Worm (Caenorhabditis elegans) whole organism, L2 larva: ENCODE results near the gene sru-37.

Source experiments
- C34F6.9 ChIP-seq: fragments of 150-350 bp; optimal IDR thresholded peaks from 2 replicates; lab custom pipeline; 2014; ENCODE audit warnings: missing biosample characterization, missing genetic modification characterization
- F13H6.1 ChIP-seq: sonication (generic microtip); optimal IDR thresholded peaks from 2 replicates; lab custom pipeline; 2016; ENCODE audit warnings: missing genetic modification characterization, missing compliant biosample characterization
- ZK546.5 ChIP-seq: sonication (generic microtip); optimal IDR thresholded peaks from 2 replicates; lab custom pipeline; 2017; ENCODE audit warnings: missing biosample characterization, missing genetic modification characterization
- alr-1 ChIP-seq: fragments of 150-350 bp; optimal IDR thresholded peaks from 2 replicates; lab custom pipeline; 2014; ENCODE audit warnings: missing biosample characterization, missing genetic modification characterization
- ama-1 ChIP-seq: fragments of 150-350 bp; optimal IDR thresholded peaks from 2 replicates; lab custom pipeline; 2018; ENCODE audit warnings: inconsistent platforms
- ceh-82 ChIP-seq: fragments of 150-350 bp; optimal IDR thresholded peaks from 2 replicates; lab custom pipeline; 2014; ENCODE audit warnings: missing biosample characterization, missing genetic modification characterization
- dmd-4 ChIP-seq: sonication (generic microtip); optimal IDR thresholded peaks from 2 replicates; lab custom pipeline; 2017; ENCODE audit warnings: missing biosample characterization, missing genetic modification characterization
- egl-27 ChIP-seq: sonication (generic microtip); optimal IDR thresholded peaks from 3 replicates; lab custom pipeline; 2017; ENCODE audit warnings: missing biosample characterization, missing genetic modification reagents, missing genetic modification characterization
- elt-1 ChIP-seq: fragments of 150-350 bp; optimal IDR thresholded peaks from 2 replicates; lab custom pipeline; 2014; ENCODE audit warnings: missing biosample characterization, missing genetic modification characterization
- lin-13 ChIP-seq: fragments of 150-350 bp; optimal IDR thresholded peaks from 2 replicates; lab custom pipeline; 2014; ENCODE audit warnings: missing biosample characterization, missing genetic modification reagents, missing genetic modification characterization
- lsy-2 ChIP-seq, 2 experiments: fragments of 150-350 bp in 1 of 2; sonication (generic microtip) in 1 of 2; optimal IDR thresholded peaks; 2 replicates each; lab custom pipeline; 2014 to 2017; ENCODE audit warnings: missing biosample characterization in 2 of 2, missing genetic modification characterization in 2 of 2
- mab-5 ChIP-seq: fragments of 150-350 bp; optimal IDR thresholded peaks from 2 replicates; lab custom pipeline; 2014; ENCODE audit warnings: missing biosample characterization, missing genetic modification characterization
- nhr-10 ChIP-seq: sonication (generic microtip); optimal IDR thresholded peaks from 2 replicates; lab custom pipeline; 2017; ENCODE audit warnings: missing biosample characterization, missing genetic modification characterization
- nhr-11 ChIP-seq: fragments of 150-350 bp; optimal IDR thresholded peaks from 2 replicates; lab custom pipeline; 2014; ENCODE audit warnings: missing biosample characterization, missing genetic modification characterization
- nhr-12 ChIP-seq: fragments of 150-350 bp; optimal IDR thresholded peaks from 2 replicates; lab custom pipeline; 2014; ENCODE audit warnings: missing biosample characterization, missing genetic modification characterization
- nhr-129 ChIP-seq: fragments of 150-350 bp; optimal IDR thresholded peaks from 2 replicates; lab custom pipeline; 2014; ENCODE audit warnings: missing biosample characterization, missing genetic modification characterization
- nhr-21 ChIP-seq: fragments of 150-350 bp; optimal IDR thresholded peaks from 2 replicates; lab custom pipeline; 2014; ENCODE audit warnings: missing biosample characterization, missing genetic modification characterization
- nhr-25 ChIP-seq: fragments of 150-350 bp; sonication (generic microtip); optimal IDR thresholded peaks from 3 replicates; lab custom pipeline; 2014; ENCODE audit warnings: missing biosample characterization, missing genetic modification characterization
- nhr-77 ChIP-seq: fragments of 150-350 bp; optimal IDR thresholded peaks from 2 replicates; lab custom pipeline; 2014; ENCODE audit warnings: missing biosample characterization, missing genetic modification characterization
- peb-1 ChIP-seq: fragments of 150-350 bp; optimal IDR thresholded peaks from 2 replicates; lab custom pipeline; 2014; ENCODE audit warnings: missing biosample characterization, missing genetic modification characterization
- sma-3 ChIP-seq: sonication (generic microtip); optimal IDR thresholded peaks from 2 replicates; lab custom pipeline; 2016; ENCODE audit warnings: missing genetic modification reagents, missing genetic modification characterization, missing compliant biosample characterization
- sma-9 ChIP-seq, 2 experiments: fragments of 150-350 bp in 1 of 2; sonication (generic microtip) in 1 of 2; optimal IDR thresholded peaks; 2 replicates each; lab custom pipeline; 2014 to 2016; ENCODE audit warnings: missing genetic modification characterization in 2 of 2, mild to moderate bottlenecking in 1 of 2, missing biosample characterization in 1 of 2, missing compliant biosample characterization in 1 of 2, missing genetic modification reagents in 1 of 2, moderate library complexity in 1 of 2
- snpc-4 ChIP-seq: fragments of 150-350 bp; optimal IDR thresholded peaks from 2 replicates; lab custom pipeline; 2014; ENCODE audit warnings: missing biosample characterization, missing genetic modification characterization
- unc-55 ChIP-seq: fragments of 150-350 bp; sonication (generic microtip); optimal IDR thresholded peaks from 3 replicates; lab custom pipeline; 2014; ENCODE audit warnings: missing biosample characterization, missing genetic modification reagents, missing genetic modification characterization
- unc-62 ChIP-seq: fragments of 150-350 bp; optimal IDR thresholded peaks from 2 replicates; lab custom pipeline; 2014; ENCODE audit warnings: missing biosample characterization, missing genetic modification reagents, missing genetic modification characterization
- ztf-1 ChIP-seq: fragments of 200-800 bp; sonication (Bioruptor generic); conservative IDR thresholded peaks from 2 replicates; pipeline ENCODE4 v1.3.6; 2022; ENCODE audit warnings: missing genetic modification characterization, missing compliant biosample characterization
- ztf-11 ChIP-seq: sonication (generic microtip); optimal IDR thresholded peaks from 2 replicates; lab custom pipeline; 2017; ENCODE audit warnings: missing biosample characterization, missing genetic modification characterization

Gene sru-37

DNA sequence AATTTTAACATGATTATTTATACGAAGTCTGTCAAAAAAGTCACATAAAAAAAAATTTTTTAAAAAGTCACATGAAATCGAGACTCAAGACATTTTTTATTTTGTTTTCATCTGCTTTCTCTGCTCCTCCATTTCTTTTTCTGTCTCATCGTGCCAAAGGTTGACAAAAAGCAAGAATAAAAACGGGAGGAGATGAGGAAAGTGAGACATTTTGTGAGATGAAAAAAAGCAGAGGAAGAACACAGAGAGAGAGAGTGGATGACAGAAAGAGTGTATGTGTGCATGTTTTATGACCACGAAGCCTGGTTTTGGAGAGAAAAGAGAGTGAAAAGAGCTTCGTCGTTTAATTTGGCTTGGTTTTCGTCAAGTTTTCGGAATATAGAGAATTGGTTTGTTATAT is 48.5 kb downstream of the sru-37 start:
- no peak for TF ChIP-seq sma-3 (GFP tag; lab: Kevin White, UChicago)
- no peak for TF ChIP-seq egl-27
- no peak for TF ChIP-seq snpc-4 (tag; lab: Kevin White, UChicago)
- TF ChIP-seq unc-62 (GFP tag; lab: Kevin White, UChicago): no peak
- TF ChIP-seq ama-1 (lab: Kevin White, UChicago): no peak
- peak; percentile 5 for TF ChIP-seq nhr-129
- no peak for TF ChIP-seq ZK546.5
- TF ChIP-seq dmd-4 (tag; lab: Kevin White, UChicago): no peak
- no peak for TF ChIP-seq ztf-1 (GFP tag; lab: Robert Waterston, UW)
- TF ChIP-seq sma-9 (GFP tag; optimal IDR thresholded peaks at IDR 0.05; lab: Kevin White, UChicago): no peak
- TF ChIP-seq sma-9 (tag; optimal IDR thresholded peaks at IDR 0.05; lab: Kevin White, UChicago): no peak
- no peak for TF ChIP-seq lin-13 (GFP tag; lab: Kevin White, UChicago)
- no peak for TF ChIP-seq mab-5 (tag; lab: Kevin White, UChicago)
- TF ChIP-seq C34F6.9: peak; percentile 55
- TF ChIP-seq nhr-11: no peak
- TF ChIP-seq F13H6.1 (tag; lab: Kevin White, UChicago): no peak
- no peak for TF ChIP-seq nhr-77 (tag; lab: Kevin White, UChicago)
- no peak for TF ChIP-seq nhr-12 (tag; lab: Kevin White, UChicago)
- TF ChIP-seq elt-1 (tag; lab: Kevin White, UChicago): no peak
- TF ChIP-seq nhr-21 (tag; lab: Kevin White, UChicago): no peak
- TF ChIP-seq nhr-25 (tag; lab: Kevin White, UChicago): no peak
- TF ChIP-seq peb-1 (tag; lab: Kevin White, UChicago): no peak
- TF ChIP-seq lsy-2 (tag; optimal IDR thresholded peaks at IDR 0.05; lab: Kevin White, UChicago): no peak
- peak; percentile 47 for TF ChIP-seq unc-55 (GFP tag; lab: Kevin White, UChicago)
- no peak for TF ChIP-seq ztf-11
- no peak for TF ChIP-seq ceh-82 (tag; lab: Kevin White, UChicago)
- no peak for TF ChIP-seq alr-1 (tag; lab: Kevin White, UChicago)
- no peak for TF ChIP-seq nhr-10 (tag; lab: Kevin White, UChicago)
